Fruit fly (Drosophila melanogaster) whole organism, embryonic: ENCODE data around the gene Ilp6.

Source experiments
- Ada2b ChIP-seq: fragments of 200-800 bp; sonication (Bioruptor generic); IDR thresholded peaks from 2 replicates; pipeline ENCODE4 v1.3.6; 2022; ENCODE audit warnings: missing biosample characterization, missing genetic modification characterization
- Asciz ChIP-seq: fragments of 200-800 bp; sonication (Bioruptor generic); optimal IDR thresholded peaks from 2 replicates; lab custom pipeline; 2017; ENCODE audit warnings: missing biosample characterization, mild to moderate bottlenecking, missing genetic modification characterization, missing genetic modification reagents
- B-H2 ChIP-seq: fragments of 200-800 bp; sonication (Bioruptor generic); optimal IDR thresholded peaks from 2 replicates; lab custom pipeline; 2018; ENCODE audit warnings: missing biosample characterization, mild to moderate bottlenecking, missing genetic modification characterization
- Blimp-1 ChIP-seq: fragments of 200-800 bp; sonication (Bioruptor generic); optimal IDR thresholded peaks from 3 replicates; lab custom pipeline; 2018; ENCODE audit warnings: missing biosample characterization, missing genetic modification characterization, mild to moderate bottlenecking, moderate library complexity, missing genetic modification reagents
- CG11093 ChIP-seq: fragments of 200-800 bp; sonication (Bioruptor generic); IDR thresholded peaks from 3 replicates; pipeline ENCODE4 v1.3.6; 2022; ENCODE audit warnings: missing biosample characterization, missing genetic modification characterization
- CG11695 ChIP-seq: fragments of 200-800 bp; sonication (Bioruptor generic); IDR thresholded peaks from 3 replicates; pipeline ENCODE4 v1.3.6; 2022; ENCODE audit warnings: missing biosample characterization, missing genetic modification characterization
- CG12659 ChIP-seq: fragments of 200-800 bp; sonication (Bioruptor generic); optimal IDR thresholded peaks from 3 replicates; lab custom pipeline; 2017; ENCODE audit warnings: mild to moderate bottlenecking, missing biosample characterization, missing genetic modification reagents, missing genetic modification characterization
- CG14860 ChIP-seq: fragments of 200-800 bp; sonication (Bioruptor generic); IDR thresholded peaks from 3 replicates; pipeline ENCODE4 v1.3.6; 2022; ENCODE audit warnings: missing biosample characterization, missing genetic modification characterization; ENCODE audit not compliant: partially characterized antibody
- CG2202 ChIP-seq: fragments of 200-800 bp; sonication (Bioruptor generic); optimal IDR thresholded peaks from 2 replicates; lab custom pipeline; 2018; ENCODE audit warnings: missing biosample characterization, mild to moderate bottlenecking, missing genetic modification characterization
- CG3407 ChIP-seq: fragments of 200-800 bp; sonication (Bioruptor generic); optimal IDR thresholded peaks from 2 replicates; lab custom pipeline; 2018; ENCODE audit warnings: missing biosample characterization, mild to moderate bottlenecking, missing genetic modification characterization
- CG34376 ChIP-seq: fragments of 200-800 bp; sonication (Bioruptor generic); optimal IDR thresholded peaks from 2 replicates; lab custom pipeline; 2018; ENCODE audit warnings: missing biosample characterization, mild to moderate bottlenecking, missing genetic modification characterization
- CG3838 ChIP-seq: fragments of 200-800 bp; sonication (Bioruptor generic); optimal IDR thresholded peaks from 3 replicates; lab custom pipeline; 2016; ENCODE audit warnings: missing biosample characterization, missing genetic modification characterization
- CG5180 ChIP-seq: fragments of 200-800 bp; sonication (Bioruptor generic); optimal IDR thresholded peaks from 3 replicates; lab custom pipeline; 2017; ENCODE audit warnings: missing biosample characterization, missing genetic modification characterization, mild to moderate bottlenecking, moderate library complexity, missing genetic modification reagents
- CG7786 ChIP-seq: fragments of 200-800 bp; sonication (Bioruptor generic); optimal IDR thresholded peaks from 2 replicates; lab custom pipeline; 2016; ENCODE audit warnings: missing biosample characterization, missing genetic modification characterization
- CG9727 ChIP-seq: fragments of 200-800 bp; sonication (Bioruptor generic); optimal IDR thresholded peaks from 3 replicates; lab custom pipeline; 2017; ENCODE audit warnings: missing biosample characterization, mild to moderate bottlenecking, missing genetic modification characterization
- E2f1 ChIP-seq: fragments of 200-800 bp; sonication (Bioruptor generic); IDR thresholded peaks from 2 replicates; pipeline ENCODE4 v1.3.6; 2022; ENCODE audit warnings: missing biosample characterization, missing genetic modification characterization
- Eip74EF ChIP-seq, 2 experiments: fragments of 200-800 bp in 1 of 2; fragments of >200 bp in 1 of 2; sonication (Bioruptor generic) in 1 of 2; optimal IDR thresholded peaks; 2 replicates each; lab custom pipeline; 2017 to 2019; ENCODE audit warnings: missing biosample characterization in 2 of 2, missing genetic modification characterization in 2 of 2, mild to moderate bottlenecking in 1 of 2, moderate library complexity in 1 of 2
- Fer1 ChIP-seq: fragments of 200-800 bp; sonication (Bioruptor generic); optimal IDR thresholded peaks from 2 replicates; lab custom pipeline; 2017; ENCODE audit warnings: missing biosample characterization, mild to moderate bottlenecking, missing genetic modification characterization
- H15 ChIP-seq: fragments of 200-800 bp; sonication (Bioruptor generic); IDR thresholded peaks from 3 replicates; pipeline ENCODE4 v1.3.6; 2022; ENCODE audit warnings: missing biosample characterization, missing genetic modification characterization
- H2.0 ChIP-seq: fragments of 200-800 bp; sonication (Bioruptor generic); IDR thresholded peaks from 2 replicates; pipeline ENCODE4 v1.3.6; 2022; ENCODE audit warnings: missing biosample characterization, missing genetic modification characterization
- Lpt ChIP-seq: fragments of >200 bp; optimal IDR thresholded peaks from 2 replicates; lab custom pipeline; 2018; ENCODE audit warnings: missing biosample characterization, missing genetic modification characterization
- Meics ChIP-seq: fragments of 200-800 bp; sonication (Bioruptor generic); optimal IDR thresholded peaks from 2 replicates; lab custom pipeline; 2017; ENCODE audit warnings: missing biosample characterization, mild to moderate bottlenecking, missing genetic modification characterization
- Mes4 ChIP-seq: fragments of 200-800 bp; sonication (Bioruptor generic); optimal IDR thresholded peaks from 2 replicates; lab custom pipeline; 2016; ENCODE audit warnings: missing biosample characterization, missing genetic modification characterization
- Myb ChIP-seq: fragments of 200-800 bp; sonication (Bioruptor generic); optimal IDR thresholded peaks from 2 replicates; lab custom pipeline; 2016; ENCODE audit warnings: missing biosample characterization, missing genetic modification characterization
- NFAT ChIP-seq: fragments of 200-800 bp; sonication (Bioruptor generic); IDR thresholded peaks from 2 replicates; pipeline ENCODE4 v1.3.6; 2022; ENCODE audit warnings: missing biosample characterization, missing genetic modification characterization
- Neu2 ChIP-seq: fragments of 200-800 bp; sonication (Bioruptor generic); optimal IDR thresholded peaks from 3 replicates; lab custom pipeline; 2016; ENCODE audit warnings: missing biosample characterization, missing genetic modification characterization, borderline replicate concordance
- Ptx1 ChIP-seq: fragments of 200-800 bp; sonication (Bioruptor generic); IDR thresholded peaks from 2 replicates; pipeline ENCODE4 v1.3.6; 2022; ENCODE audit warnings: missing biosample characterization, missing genetic modification characterization
- Rfx ChIP-seq: fragments of 200-800 bp; sonication (Bioruptor generic); IDR thresholded peaks from 2 replicates; pipeline ENCODE4 v1.3.6; 2022; ENCODE audit warnings: missing biosample characterization, missing genetic modification characterization
- Scr ChIP-seq: fragments of 200-800 bp; sonication (Bioruptor generic); IDR thresholded peaks from 2 replicates; pipeline ENCODE4 v1.3.6; 2022; ENCODE audit warnings: missing biosample characterization, missing genetic modification characterization; ENCODE audit not compliant: partially characterized antibody
- Sox100B ChIP-seq: fragments of 200-800 bp; sonication (Bioruptor generic); optimal IDR thresholded peaks from 3 replicates; lab custom pipeline; 2018; ENCODE audit warnings: missing biosample characterization, mild to moderate bottlenecking, missing genetic modification characterization
- Taf1 ChIP-seq: fragments of 200-800 bp; sonication (Bioruptor generic); IDR thresholded peaks from 2 replicates; pipeline ENCODE4 v1.3.6; 2022; ENCODE audit warnings: missing biosample characterization, missing genetic modification characterization
- abd-A ChIP-seq: fragments of 200-800 bp; sonication (Bioruptor generic); optimal IDR thresholded peaks from 3 replicates; lab custom pipeline; 2019; ENCODE audit warnings: missing biosample characterization, mild to moderate bottlenecking, missing genetic modification characterization, moderate library complexity
- al ChIP-seq: fragments of 200-800 bp; sonication (Bioruptor generic); IDR thresholded peaks from 2 replicates; pipeline ENCODE4 v1.3.6; 2022; ENCODE audit warnings: missing biosample characterization, missing genetic modification characterization
- br ChIP-seq: fragments of >200 bp; optimal IDR thresholded peaks from 2 replicates; lab custom pipeline; 2017
- btn ChIP-seq: fragments of 200-800 bp; sonication (Bioruptor generic); optimal IDR thresholded peaks from 2 replicates; lab custom pipeline; 2016; ENCODE audit warnings: missing biosample characterization, missing genetic modification characterization
- fd102C ChIP-seq: fragments of 200-800 bp; sonication (Bioruptor generic); optimal IDR thresholded peaks from 2 replicates; lab custom pipeline; 2018; ENCODE audit warnings: missing biosample characterization, mild to moderate bottlenecking, missing genetic modification characterization, moderate library complexity
- fd64A ChIP-seq: fragments of 200-800 bp; sonication (Bioruptor generic); optimal IDR thresholded peaks from 3 replicates; lab custom pipeline; 2018; ENCODE audit warnings: missing biosample characterization, mild to moderate bottlenecking, missing genetic modification characterization
- ftz-f1 ChIP-seq: fragments of 200-800 bp; sonication (Bioruptor generic); optimal IDR thresholded peaks from 2 replicates; lab custom pipeline; 2016; ENCODE audit warnings: missing biosample characterization, missing genetic modification characterization
- fu2 ChIP-seq: fragments of 200-800 bp; sonication (Bioruptor generic); optimal IDR thresholded peaks from 2 replicates; lab custom pipeline; 2016; ENCODE audit warnings: missing biosample characterization, missing genetic modification characterization
- gcm2 ChIP-seq: fragments of 200-800 bp; sonication (Bioruptor generic); optimal IDR thresholded peaks from 2 replicates; lab custom pipeline; 2016; ENCODE audit warnings: missing biosample characterization, missing genetic modification characterization
- gt ChIP-seq: fragments of 200-800 bp; sonication (Bioruptor generic); IDR thresholded peaks from 2 replicates; pipeline ENCODE4 v1.3.6; 2022; ENCODE audit warnings: missing biosample characterization, missing genetic modification characterization
- oc ChIP-seq: fragments of 200-800 bp; sonication (Bioruptor generic); optimal IDR thresholded peaks from 2 replicates; lab custom pipeline; 2018; ENCODE audit warnings: missing biosample characterization, mild to moderate bottlenecking, missing genetic modification characterization, moderate library complexity
- org-1 ChIP-seq: fragments of 200-800 bp; sonication (Bioruptor generic); optimal IDR thresholded peaks from 2 replicates; lab custom pipeline; 2017; ENCODE audit warnings: missing biosample characterization, missing genetic modification characterization
- pita ChIP-seq: fragments of 200-800 bp; sonication (Bioruptor generic); optimal IDR thresholded peaks from 2 replicates; lab custom pipeline; 2017; ENCODE audit warnings: missing biosample characterization, mild to moderate bottlenecking, missing genetic modification characterization
- sima ChIP-seq: fragments of 200-800 bp; sonication (Bioruptor generic); optimal IDR thresholded peaks from 2 replicates; lab custom pipeline; 2016; ENCODE audit warnings: missing biosample characterization, missing genetic modification characterization
- sisA ChIP-seq: fragments of 200-800 bp; sonication (Bioruptor generic); IDR thresholded peaks from 2 replicates; pipeline ENCODE4 v1.3.6; 2022; ENCODE audit warnings: missing biosample characterization, missing genetic modification characterization
- sna ChIP-seq: fragments of 200-800 bp; sonication (Bioruptor generic); IDR thresholded peaks from 2 replicates; pipeline ENCODE4 v1.3.6; 2022; ENCODE audit warnings: missing biosample characterization, missing genetic modification characterization; ENCODE audit not compliant: partially characterized antibody
- tin ChIP-seq: fragments of 200-800 bp; sonication (Bioruptor generic); optimal IDR thresholded peaks from 3 replicates; lab custom pipeline; 2016; ENCODE audit warnings: missing biosample characterization, missing genetic modification characterization
- usp ChIP-seq: fragments of >200 bp; optimal IDR thresholded peaks from 2 replicates; lab custom pipeline; 2017; ENCODE audit warnings: missing biosample characterization, missing genetic modification characterization
- yki ChIP-seq: fragments of >200 bp; optimal IDR thresholded peaks from 3 replicates; lab custom pipeline; 2018
- z ChIP-seq: fragments of 200-800 bp; sonication (Bioruptor generic); IDR thresholded peaks from 3 replicates; pipeline ENCODE4 v1.3.6; 2022; ENCODE audit warnings: missing biosample characterization, missing genetic modification characterization
- zfh2 ChIP-seq: fragments of 200-800 bp; sonication (Bioruptor generic); optimal IDR thresholded peaks from 2 replicates; lab custom pipeline; 2016; ENCODE audit warnings: missing biosample characterization, missing genetic modification characterization

Gene Ilp6

dm6 chrX:2329312-2329711 is 5.1 kb downstream of the Ilp6 start (continued):
- TF ChIP-seq zfh2 (peak; percentile 51), fu2 (GFP tag; lab: Kevin White, UChicago) (peak; percentile 58), Myb (GFP tag; lab: Kevin White, UChicago) (peak; percentile 61), btn (GFP tag; lab: Kevin White, UChicago) (peak; percentile 21), usp (GFP tag; lab: Kevin White, UChicago) (no peak), Fer1 (GFP tag; lab: Kevin White, UChicago) (peak; percentile 68), abd-A (tag; lab: Kevin White, UChicago) (no peak), Lpt (GFP tag; lab: Kevin White, UChicago) (no peak), org-1 (GFP tag; lab: Kevin White, UChicago) (peak; percentile 75), CG11093 (no peak), sisA (GFP tag; lab: Robert Waterston, UW) (peak; percentile 78), Ptx1 (GFP tag; lab: Robert Waterston, UW) (peak; percentile 79), Sox100B (peak; percentile 37), B-H2 (no peak), Mes4 (GFP tag; lab: Kevin White, UChicago) (peak; percentile 79), Eip74EF (GFP tag; optimal IDR thresholded peaks at IDR 0.05; lab: Kevin White, UChicago) (peak in 1 of 2 experiments; percentile 62), gcm2 (GFP tag; lab: Kevin White, UChicago) (peak; percentile 59), yki (no peak), Asciz (GFP tag; lab: Kevin White, UChicago) (no peak), NFAT (GFP tag; lab: Robert Waterston, UW) (no peak), al (GFP tag; lab: Robert Waterston, UW) (peak; percentile 17; the same call in 1 of the 2 replicates), ftz-f1 (GFP tag; lab: Kevin White, UChicago) (no peak), sna (GFP tag; lab: Robert Waterston, UW) (no peak), sima (GFP tag; lab: Kevin White, UChicago) (no peak), CG9727 (GFP tag; lab: Kevin White, UChicago) (peak; percentile 39), oc (tag; lab: Kevin White, UChicago) (peak; percentile 59), fd64A (GFP tag; lab: Kevin White, UChicago) (no peak), H15 (GFP tag; lab: Robert Waterston, UW) (0 out of 3 replicates have a peak, but pooled peaks have one; percentile 36), E2f1 (no peak), CG5180 (GFP tag; lab: Kevin White, UChicago) (peak; percentile 10), Taf1 (GFP tag; lab: Robert Waterston, UW) (no peak), Scr (GFP tag; lab: Robert Waterston, UW) (no peak), CG14860 (GFP tag; lab: Robert Waterston, UW) (no peak), gt (no peak), CG11695 (GFP tag; lab: Robert Waterston, UW) (peak; percentile 53; the same call in 1 of the 3 replicates), Ada2b (GFP tag; lab: Robert Waterston, UW) (peak; percentile 29; the same call in 1 of the 2 replicates), Blimp-1 (GFP tag; lab: Kevin White, UChicago) (peak; percentile 63), Neu2 (no peak), CG3407 (peak; percentile 42), tin (GFP tag; lab: Kevin White, UChicago) (peak; percentile 66), CG3838 (GFP tag; lab: Kevin White, UChicago) (no peak), CG2202 (tag; lab: Kevin White, UChicago) (peak; percentile 56), CG12659 (peak; percentile 68), fd102C (GFP tag; lab: Kevin White, UChicago) (no peak), br (no peak), Meics (GFP tag; lab: Kevin White, UChicago) (peak; percentile 48), H2.0 (GFP tag; lab: Robert Waterston, UW) (peak; percentile 73), CG7786 (GFP tag; lab: Kevin White, UChicago) (peak; percentile 82), z (no peak), pita (GFP tag; lab: Kevin White, UChicago) (no peak), CG34376 (no peak), Rfx (GFP tag; lab: Robert Waterston, UW) (peak; percentile 72)
